Fruit fly (Drosophila melanogaster) whole organism, embryonic: Measurements from ENCODE around the gene CG32793.

Experiments used
- Adf1 ChIP-seq: fragments of 200-800 bp; sonication (Bioruptor generic); IDR thresholded peaks from 2 replicates; pipeline ENCODE4 v1.3.6; 2022; ENCODE audit warnings: missing biosample characterization, missing genetic modification characterization
- Bgb ChIP-seq: fragments of 200-800 bp; sonication (Bioruptor generic); IDR thresholded peaks from 2 replicates; pipeline ENCODE4 v1.3.6; 2022; ENCODE audit warnings: missing biosample characterization, missing genetic modification characterization; ENCODE audit not compliant: partially characterized antibody
- Blimp-1 ChIP-seq: fragments of 200-800 bp; sonication (Bioruptor generic); optimal IDR thresholded peaks from 3 replicates; lab custom pipeline; 2018; ENCODE audit warnings: missing biosample characterization, missing genetic modification characterization, mild to moderate bottlenecking, moderate library complexity, missing genetic modification reagents
- CG10274 ChIP-seq: fragments of 200-800 bp; sonication (Bioruptor generic); optimal IDR thresholded peaks from 3 replicates; lab custom pipeline; 2017; ENCODE audit warnings: missing biosample characterization, mild to moderate bottlenecking, missing genetic modification characterization
- CG10543 ChIP-seq: fragments of 200-800 bp; sonication (Bioruptor generic); optimal IDR thresholded peaks from 3 replicates; lab custom pipeline; 2017; ENCODE audit warnings: missing biosample characterization, mild to moderate bottlenecking, missing genetic modification characterization, moderate library complexity
- CG10979 ChIP-seq: fragments of 200-800 bp; sonication (Bioruptor generic); optimal IDR thresholded peaks from 2 replicates; lab custom pipeline; 2018; ENCODE audit warnings: missing biosample characterization, mild to moderate bottlenecking, missing genetic modification characterization, moderate library complexity
- CG11696 ChIP-seq: fragments of 200-800 bp; sonication (Bioruptor generic); IDR thresholded peaks from 2 replicates; pipeline ENCODE4 v1.3.6; 2022; ENCODE audit warnings: missing biosample characterization, missing genetic modification characterization
- CG11723 ChIP-seq: fragments of 200-800 bp; sonication (Bioruptor generic); optimal IDR thresholded peaks from 2 replicates; lab custom pipeline; 2017; ENCODE audit warnings: missing biosample characterization, mild to moderate bottlenecking, missing genetic modification characterization
- CG12155 ChIP-seq: fragments of 200-800 bp; sonication (Bioruptor generic); optimal IDR thresholded peaks from 3 replicates; lab custom pipeline; 2016; ENCODE audit warnings: missing biosample characterization, missing genetic modification characterization
- CG13287 ChIP-seq: fragments of 200-800 bp; sonication (Bioruptor generic); IDR thresholded peaks from 2 replicates; pipeline ENCODE4 v1.3.6; 2022; ENCODE audit warnings: missing biosample characterization, missing genetic modification characterization; ENCODE audit not compliant: partially characterized antibody
- CG15073 ChIP-seq: fragments of 200-800 bp; sonication (Bioruptor generic); optimal IDR thresholded peaks from 2 replicates; lab custom pipeline; 2016; ENCODE audit warnings: missing biosample characterization, missing genetic modification characterization
- CG1602 ChIP-seq: fragments of 200-800 bp; sonication (Bioruptor generic); optimal IDR thresholded peaks from 3 replicates; lab custom pipeline; 2016; ENCODE audit warnings: missing biosample characterization, missing genetic modification characterization
- CG1647 ChIP-seq: fragments of 200-800 bp; sonication (Bioruptor generic); optimal IDR thresholded peaks from 3 replicates; lab custom pipeline; 2016; ENCODE audit warnings: missing biosample characterization, missing genetic modification characterization
- CG16815 ChIP-seq: fragments of 200-800 bp; sonication (Bioruptor generic); optimal IDR thresholded peaks from 3 replicates; lab custom pipeline; 2017; ENCODE audit warnings: missing biosample characterization, mild to moderate bottlenecking, missing genetic modification characterization
- CG2712 ChIP-seq: fragments of 200-800 bp; optimal IDR thresholded peaks from 3 replicates; lab custom pipeline; 2019; ENCODE audit warnings: missing biosample characterization, mild to moderate bottlenecking, missing genetic modification characterization, moderate library complexity
- CG30431 ChIP-seq: fragments of 200-800 bp; sonication (Bioruptor generic); optimal IDR thresholded peaks from 2 replicates; lab custom pipeline; 2017; ENCODE audit warnings: missing biosample characterization, missing genetic modification characterization
- CG31441 ChIP-seq: fragments of 200-800 bp; sonication (Bioruptor generic); IDR thresholded peaks from 2 replicates; pipeline ENCODE4 v1.3.6; 2022; ENCODE audit warnings: missing biosample characterization, missing genetic modification characterization
- CG32772 ChIP-seq: fragments of 200-800 bp; sonication (Bioruptor generic); IDR thresholded peaks from 2 replicates; pipeline ENCODE4 v1.3.6; 2022; ENCODE audit warnings: missing biosample characterization, missing genetic modification characterization
- CG3726 ChIP-seq: fragments of 200-800 bp; sonication (Bioruptor generic); IDR thresholded peaks from 3 replicates; pipeline ENCODE4, ENCODE4 v1.3.6; 2022; ENCODE audit warnings: missing biosample characterization, missing genetic modification characterization
- CG4730 ChIP-seq: fragments of 200-800 bp; sonication (Bioruptor generic); IDR thresholded peaks from 2 replicates; pipeline ENCODE4 v1.3.6; 2022; ENCODE audit warnings: missing biosample characterization, missing genetic modification characterization
- CG4854 ChIP-seq: fragments of 200-800 bp; sonication (Bioruptor generic); optimal IDR thresholded peaks from 2 replicates; lab custom pipeline; 2016; ENCODE audit warnings: missing biosample characterization, missing genetic modification characterization, inconsistent platforms
- CG6689 ChIP-seq: fragments of 200-800 bp; sonication (Bioruptor generic); IDR thresholded peaks from 2 replicates; pipeline ENCODE4 v1.3.6; 2022; ENCODE audit warnings: missing biosample characterization, missing genetic modification characterization
- CG7357 ChIP-seq: fragments of 200-800 bp; sonication (Bioruptor generic); IDR thresholded peaks from 3 replicates; pipeline ENCODE4 v1.3.6; 2022; ENCODE audit warnings: missing biosample characterization, missing genetic modification characterization
- CG9817 ChIP-seq: fragments of 200-800 bp; sonication (Bioruptor generic); optimal IDR thresholded peaks from 2 replicates; lab custom pipeline; 2018; ENCODE audit warnings: missing biosample characterization, mild to moderate bottlenecking, missing genetic modification characterization, moderate library complexity
- Dad ChIP-seq: fragments of 200-800 bp; sonication (Bioruptor generic); optimal IDR thresholded peaks from 3 replicates; lab custom pipeline; 2016; ENCODE audit warnings: missing biosample characterization, missing genetic modification characterization
- H2.0 ChIP-seq: fragments of 200-800 bp; sonication (Bioruptor generic); IDR thresholded peaks from 2 replicates; pipeline ENCODE4 v1.3.6; 2022; ENCODE audit warnings: missing biosample characterization, missing genetic modification characterization
- HLH54F ChIP-seq: fragments of 200-800 bp; sonication (Bioruptor generic); optimal IDR thresholded peaks from 3 replicates; lab custom pipeline; 2016; ENCODE audit warnings: missing biosample characterization, missing genetic modification characterization
- Hmx ChIP-seq: fragments of 200-800 bp; sonication (Bioruptor generic); optimal IDR thresholded peaks from 2 replicates; lab custom pipeline; 2016; ENCODE audit warnings: missing biosample characterization, missing genetic modification characterization
- Mrtf ChIP-seq: fragments of 200-800 bp; sonication (Bioruptor generic); IDR thresholded peaks from 3 replicates; pipeline ENCODE4 v1.3.6; 2022; ENCODE audit warnings: missing biosample characterization, missing genetic modification characterization
- Sox100B ChIP-seq: fragments of 200-800 bp; sonication (Bioruptor generic); optimal IDR thresholded peaks from 3 replicates; lab custom pipeline; 2018; ENCODE audit warnings: missing biosample characterization, mild to moderate bottlenecking, missing genetic modification characterization
- ac ChIP-seq: fragments of 200-800 bp; sonication (Bioruptor generic); optimal IDR thresholded peaks from 3 replicates; lab custom pipeline; 2017; ENCODE audit warnings: missing biosample characterization, mild to moderate bottlenecking, missing genetic modification characterization
- bigmax ChIP-seq: fragments of 200-800 bp; sonication (Bioruptor generic); optimal IDR thresholded peaks from 2 replicates; lab custom pipeline; 2018; ENCODE audit warnings: missing biosample characterization, mild to moderate bottlenecking, missing genetic modification characterization
- chif ChIP-seq, 2 experiments: fragments of 200-800 bp; sonication (Bioruptor generic); optimal IDR thresholded peaks; 3 replicates each; lab custom pipeline; 2016; ENCODE audit warnings: missing biosample characterization in 2 of 2, missing genetic modification characterization in 2 of 2
- danr ChIP-seq: fragments of 200-800 bp; sonication (Bioruptor generic); IDR thresholded peaks from 2 replicates; pipeline ENCODE4 v1.3.6; 2022; ENCODE audit warnings: missing biosample characterization, missing genetic modification characterization
- gcm2 ChIP-seq: fragments of 200-800 bp; sonication (Bioruptor generic); optimal IDR thresholded peaks from 2 replicates; lab custom pipeline; 2016; ENCODE audit warnings: missing biosample characterization, missing genetic modification characterization
- grau ChIP-seq: fragments of 200-800 bp; optimal IDR thresholded peaks from 3 replicates; lab custom pipeline; 2019; ENCODE audit warnings: missing biosample characterization, mild to moderate bottlenecking, missing genetic modification characterization, moderate library complexity
- gt ChIP-seq: fragments of 200-800 bp; sonication (Bioruptor generic); IDR thresholded peaks from 2 replicates; pipeline ENCODE4 v1.3.6; 2022; ENCODE audit warnings: missing biosample characterization, missing genetic modification characterization
- ham ChIP-seq: fragments of 200-800 bp; sonication (Bioruptor generic); IDR thresholded peaks from 2 replicates; pipeline ENCODE4 v1.3.6; 2022; ENCODE audit warnings: missing biosample characterization, missing genetic modification characterization
- ind ChIP-seq: fragments of 200-800 bp; sonication (Bioruptor generic); optimal IDR thresholded peaks from 3 replicates; lab custom pipeline; 2016; ENCODE audit warnings: missing biosample characterization, missing genetic modification characterization
- jumu ChIP-seq: fragments of 200-800 bp; sonication (Bioruptor generic); optimal IDR thresholded peaks from 3 replicates; lab custom pipeline; 2016; ENCODE audit warnings: missing biosample characterization, missing genetic modification characterization
- kni ChIP-seq: fragments of 200-800 bp; sonication (Bioruptor generic); optimal IDR thresholded peaks from 3 replicates; lab custom pipeline; 2017; ENCODE audit warnings: mild to moderate bottlenecking, missing biosample characterization, missing genetic modification reagents, missing genetic modification characterization
- onecut ChIP-seq: fragments of 200-800 bp; sonication (Bioruptor generic); IDR thresholded peaks from 2 replicates; pipeline ENCODE4 v1.3.6; 2022; ENCODE audit warnings: missing biosample characterization, missing genetic modification characterization
- otp ChIP-seq: fragments of 200-800 bp; sonication (Bioruptor generic); IDR thresholded peaks from 3 replicates; pipeline ENCODE4, ENCODE4 v1.3.6; 2022; ENCODE audit warnings: missing biosample characterization, missing genetic modification characterization
- pum ChIP-seq: fragments of 200-800 bp; sonication (Bioruptor generic); optimal IDR thresholded peaks from 2 replicates; lab custom pipeline; 2016; ENCODE audit warnings: missing biosample characterization, missing genetic modification characterization
- salm ChIP-seq: fragments of 200-800 bp; sonication (Bioruptor generic); optimal IDR thresholded peaks from 2 replicates; lab custom pipeline; 2018; ENCODE audit warnings: missing biosample characterization, mild to moderate bottlenecking, missing genetic modification characterization
- sc ChIP-seq, 3 experiments: fragments of >200 bp in 2 of 3; fragments of 200-800 bp in 1 of 3; sonication (Bioruptor generic) in 1 of 3; optimal IDR thresholded peaks; 2 replicates in 2 of 3; 3 replicates in 1 of 3; lab custom pipeline; 2017; ENCODE audit warnings: mild to moderate bottlenecking in 1 of 3, missing biosample characterization in 1 of 3, missing genetic modification characterization in 1 of 3, missing genetic modification reagents in 1 of 3
- seq ChIP-seq: fragments of 200-800 bp; sonication (Bioruptor generic); IDR thresholded peaks from 2 replicates; pipeline ENCODE4 v1.3.6; 2022; ENCODE audit warnings: missing biosample characterization, missing genetic modification characterization
- sisA ChIP-seq: fragments of 200-800 bp; sonication (Bioruptor generic); IDR thresholded peaks from 2 replicates; pipeline ENCODE4 v1.3.6; 2022; ENCODE audit warnings: missing biosample characterization, missing genetic modification characterization
- tll ChIP-seq, 2 experiments: fragments of 200-800 bp in 1 of 2; fragments of >200 bp in 1 of 2; sonication (Bioruptor generic) in 1 of 2; optimal IDR thresholded peaks; 2 replicates each; lab custom pipeline; 2017 to 2019; ENCODE audit warnings: missing biosample characterization in 2 of 2, missing genetic modification characterization in 2 of 2, mild to moderate bottlenecking in 1 of 2, moderate library complexity in 1 of 2
- tx ChIP-seq: fragments of 200-800 bp; sonication (Bioruptor generic); optimal IDR thresholded peaks from 2 replicates; lab custom pipeline; 2016; ENCODE audit warnings: missing biosample characterization, missing genetic modification characterization
- wdn ChIP-seq: fragments of 200-800 bp; sonication (Bioruptor generic); IDR thresholded peaks from 2 replicates; pipeline ENCODE4 v1.3.6; 2022; ENCODE audit warnings: missing biosample characterization, missing genetic modification characterization
- zen2 ChIP-seq: fragments of 200-800 bp; sonication (Bioruptor generic); IDR thresholded peaks from 3 replicates; pipeline ENCODE4 v1.3.6; 2022; ENCODE audit warnings: missing biosample characterization, missing genetic modification characterization; ENCODE audit not compliant: partially characterized antibody

The CG32793 gene

DNA sequence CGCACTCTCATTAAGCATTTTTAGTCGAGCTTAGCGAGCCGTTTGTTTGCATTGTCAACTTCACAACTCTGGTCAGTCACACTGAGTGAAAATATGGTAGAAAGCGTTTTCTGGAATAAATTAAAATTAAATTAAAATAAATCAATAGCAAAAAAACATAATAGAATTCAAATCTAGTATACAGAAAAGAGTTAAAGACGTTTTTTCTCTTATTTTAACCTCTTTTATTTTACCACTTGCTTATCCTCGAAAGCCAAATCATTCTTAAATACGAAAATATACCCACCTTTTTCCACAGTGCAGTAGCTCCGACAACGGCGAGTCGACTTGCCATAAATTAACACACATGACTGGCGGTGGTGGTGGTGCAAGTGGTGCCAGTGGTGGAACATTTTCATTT is 22.0 kb downstream of the CG32793 start (continued):
- no peak for TF ChIP-seq CG10543 (GFP tag; lab: Kevin White, UChicago)
- TF ChIP-seq CG7357 (GFP tag; lab: Robert Waterston, UW): no peak
- TF ChIP-seq CG10979 (tag; lab: Kevin White, UChicago): peak; percentile 46
- 0 out of 2 replicates have a peak, but pooled peaks have one; percentile 4 for TF ChIP-seq sisA (GFP tag; lab: Robert Waterston, UW)
- no peak for TF ChIP-seq CG9817
- no peak for TF ChIP-seq HLH54F (GFP tag; lab: Kevin White, UChicago)
- no peak for TF ChIP-seq CG10274 (GFP tag; lab: Kevin White, UChicago)
- no peak for TF ChIP-seq sc (optimal IDR thresholded peaks at IDR 0.05; lab: Kevin White, UChicago)
- no peak for TF ChIP-seq sc (GFP tag; optimal IDR thresholded peaks at IDR 0.05; lab: Kevin White, UChicago)
- TF ChIP-seq CG30431 (GFP tag; lab: Kevin White, UChicago): no peak
- no peak for TF ChIP-seq danr (GFP tag; lab: Robert Waterston, UW)
- TF ChIP-seq seq (GFP tag; lab: Robert Waterston, UW): no peak
- TF ChIP-seq CG15073 (GFP tag; lab: Kevin White, UChicago): no peak
- TF ChIP-seq pum (GFP tag; lab: Kevin White, UChicago): no peak
- TF ChIP-seq Adf1 (GFP tag; lab: Robert Waterston, UW): no peak
- TF ChIP-seq grau (tag; lab: Kevin White, UChicago): peak; percentile 52
- no peak for TF ChIP-seq onecut
- TF ChIP-seq CG16815 (GFP tag; lab: Kevin White, UChicago): no peak
- no peak for TF ChIP-seq CG1647 (GFP tag; lab: Kevin White, UChicago)
- no peak for TF ChIP-seq ham (GFP tag; lab: Robert Waterston, UW)
- no peak for TF ChIP-seq zen2 (GFP tag; lab: Robert Waterston, UW)
- TF ChIP-seq gcm2: no peak
- TF ChIP-seq Mrtf (GFP tag; lab: Robert Waterston, UW): no peak
- TF ChIP-seq Sox100B (GFP tag; lab: Kevin White, UChicago): peak; percentile 18
- no peak for TF ChIP-seq CG1602 (GFP tag; lab: Kevin White, UChicago)
- 0 out of 2 replicates have a peak, but pooled peaks have one; percentile 18 for TF ChIP-seq CG32772
- TF ChIP-seq CG13287 (GFP tag; lab: Robert Waterston, UW): no peak
- peak; percentile 68 for TF ChIP-seq CG31441 (GFP tag; lab: Robert Waterston, UW)
- no peak for TF ChIP-seq CG4854 (GFP tag; lab: Kevin White, UChicago)
- TF ChIP-seq salm (tag; lab: Kevin White, UChicago): no peak
- TF ChIP-seq Hmx (GFP tag; lab: Kevin White, UChicago): no peak
- no peak for TF ChIP-seq Dad (GFP tag; lab: Kevin White, UChicago)
- TF ChIP-seq H2.0 (GFP tag; lab: Robert Waterston, UW): no peak
- no peak for TF ChIP-seq tx (GFP tag; lab: Kevin White, UChicago)
- TF ChIP-seq CG2712 (tag; lab: Kevin White, UChicago): peak; percentile 55
- TF ChIP-seq ac (GFP tag; lab: Kevin White, UChicago): no peak
- TF ChIP-seq chif (GFP tag; optimal IDR thresholded peaks at IDR 0.05; lab: Kevin White, UChicago): no peak
- no peak for TF ChIP-seq CG3726
- TF ChIP-seq CG6689 (GFP tag; lab: Robert Waterston, UW): 0 out of 2 replicates have a peak, but pooled peaks have one; percentile 22
- peak; percentile 50 for TF ChIP-seq Blimp-1 (GFP tag; lab: Kevin White, UChicago)
- TF ChIP-seq CG4730 (GFP tag; lab: Robert Waterston, UW): no peak
- TF ChIP-seq Bgb (GFP tag; lab: Robert Waterston, UW): no peak
- peak; percentile 27 for TF ChIP-seq ind (GFP tag; lab: Kevin White, UChicago)
- no peak for TF ChIP-seq bigmax (GFP tag; lab: Kevin White, UChicago)
- no peak for TF ChIP-seq jumu (GFP tag; lab: Kevin White, UChicago)
- no peak for TF ChIP-seq wdn (GFP tag; lab: Robert Waterston, UW)
- TF ChIP-seq tll (GFP tag; optimal IDR thresholded peaks at IDR 0.05; lab: Kevin White, UChicago): no peak
- no peak for TF ChIP-seq kni (GFP tag; lab: Kevin White, UChicago)
- no peak for TF ChIP-seq gt (GFP tag; lab: Robert Waterston, UW)
- TF ChIP-seq CG12155 (GFP tag; lab: Kevin White, UChicago): no peak
- TF ChIP-seq CG11696 (GFP tag; lab: Robert Waterston, UW): no peak
- TF ChIP-seq CG11723 (GFP tag; lab: Kevin White, UChicago): no peak
- no peak for TF ChIP-seq otp (GFP tag; lab: Robert Waterston, UW)
